Fruit fly (Drosophila melanogaster) S2 (cell line): ENCODE results near the gene SKIP.

Experiments
- CG8478 ChIP-seq: fragments of >200 bp; optimal IDR thresholded peaks from 2 replicates; lab custom pipeline; 2018
- CTCF ChIP-seq, 2 experiments: fragments of >200 bp; optimal IDR thresholded peaks; 2 replicates each; lab custom pipeline; 2018

dm6 chr3R:22141332-22141731, 7.7 kb downstream of the SKIP start:
- TF ChIP-seq CG8478 (lab: Kevin White, UChicago) (no peak), CTCF (optimal IDR thresholded peaks at IDR 0.05; lab: Kevin White, UChicago) (no peak)
